Fruit fly (Drosophila melanogaster) whole organism, adult: ENCODE measurements around the gene Pp1-87B.

Experiments
- CG11617 ChIP-seq: fragments of 200-800 bp; sonication (Bioruptor generic); optimal IDR thresholded peaks from 2 replicates; lab custom pipeline; 2017; ENCODE audit warnings: mild to moderate bottlenecking, missing biosample characterization, missing genetic modification reagents, missing genetic modification characterization
- CG12768 ChIP-seq: fragments of 200-800 bp; sonication (Bioruptor generic); optimal IDR thresholded peaks from 2 replicates; lab custom pipeline; 2017; ENCODE audit warnings: missing biosample characterization, missing genetic modification characterization, mild to moderate bottlenecking, moderate library complexity, missing genetic modification reagents
- CG14711 ChIP-seq: fragments of 200-800 bp; sonication (Bioruptor generic); optimal IDR thresholded peaks from 2 replicates; lab custom pipeline; 2018; ENCODE audit warnings: missing biosample characterization, mild to moderate bottlenecking, missing genetic modification characterization, moderate library complexity
- CG1620 ChIP-seq: fragments of 200-800 bp; sonication (Bioruptor generic); optimal IDR thresholded peaks from 2 replicates; lab custom pipeline; 2016; ENCODE audit warnings: missing biosample characterization, missing genetic modification characterization
- CG33017 ChIP-seq: fragments of 200-800 bp; sonication (Bioruptor generic); optimal IDR thresholded peaks from 2 replicates; lab custom pipeline; 2018; ENCODE audit warnings: missing biosample characterization, mild to moderate bottlenecking, missing genetic modification characterization, moderate library complexity
- CG5204 ChIP-seq: fragments of 200-800 bp; sonication (Bioruptor generic); optimal IDR thresholded peaks from 2 replicates; lab custom pipeline; 2016; ENCODE audit warnings: missing biosample characterization, missing genetic modification characterization
- CG7101 ChIP-seq: fragments of 200-800 bp; sonication (Bioruptor generic); optimal IDR thresholded peaks from 2 replicates; lab custom pipeline; 2018; ENCODE audit warnings: missing biosample characterization, mild to moderate bottlenecking, missing genetic modification characterization, moderate library complexity
- Clk ChIP-seq: fragments of 200-800 bp; sonication (Bioruptor generic); optimal IDR thresholded peaks from 2 replicates; lab custom pipeline; 2017; ENCODE audit warnings: missing biosample characterization, missing genetic modification characterization
- Crg-1 ChIP-seq: fragments of 200-800 bp; sonication (Bioruptor generic); optimal IDR thresholded peaks from 2 replicates; lab custom pipeline; 2016; ENCODE audit warnings: missing biosample characterization, missing genetic modification characterization
- Hr96 ChIP-seq: fragments of 200-800 bp; sonication (Bioruptor generic); optimal IDR thresholded peaks from 2 replicates; lab custom pipeline; 2016; ENCODE audit warnings: missing biosample characterization, missing genetic modification characterization
- Mnt ChIP-seq: fragments of 200-800 bp; sonication (Bioruptor generic); optimal IDR thresholded peaks from 2 replicates; lab custom pipeline; 2016; ENCODE audit warnings: missing biosample characterization, mild to moderate bottlenecking, missing genetic modification characterization
- bab1 ChIP-seq: fragments of 200-800 bp; sonication (Bioruptor generic); optimal IDR thresholded peaks from 3 replicates; lab custom pipeline; 2019; ENCODE audit warnings: missing biosample characterization, mild to moderate bottlenecking, missing genetic modification characterization, moderate library complexity
- cic ChIP-seq: fragments of 200-800 bp; sonication (Bioruptor generic); optimal IDR thresholded peaks from 2 replicates; lab custom pipeline; 2017; ENCODE audit warnings: missing biosample characterization, mild to moderate bottlenecking, missing genetic modification characterization, moderate library complexity
- cnc ChIP-seq, 2 experiments: fragments of >200 bp; optimal IDR thresholded peaks; 2 replicates each; lab custom pipeline; 2017
- kay ChIP-seq: fragments of 200-800 bp; sonication (Bioruptor generic); peaks from one replicate; lab custom pipeline; 2016; ENCODE audit warnings: missing biosample characterization, missing genetic modification characterization, borderline replicate concordance
- ovo ChIP-seq: fragments of 200-800 bp; sonication (Bioruptor generic); optimal IDR thresholded peaks from 2 replicates; lab custom pipeline; 2016; ENCODE audit warnings: missing biosample characterization, missing genetic modification characterization
- pad ChIP-seq: fragments of 200-800 bp; sonication (Bioruptor generic); optimal IDR thresholded peaks from 3 replicates; lab custom pipeline; 2017; ENCODE audit warnings: missing biosample characterization, missing genetic modification characterization, mild to moderate bottlenecking, moderate library complexity, missing genetic modification reagents
- tj ChIP-seq: fragments of 200-800 bp; sonication (Bioruptor generic); optimal IDR thresholded peaks from 3 replicates; lab custom pipeline; 2017; ENCODE audit warnings: missing biosample characterization, mild to moderate bottlenecking, missing genetic modification characterization, moderate library complexity
- toe ChIP-seq: fragments of 200-800 bp; sonication (Bioruptor generic); optimal IDR thresholded peaks from 2 replicates; lab custom pipeline; 2016; ENCODE audit warnings: missing biosample characterization, missing genetic modification characterization

Gene Pp1-87B

DNA sequence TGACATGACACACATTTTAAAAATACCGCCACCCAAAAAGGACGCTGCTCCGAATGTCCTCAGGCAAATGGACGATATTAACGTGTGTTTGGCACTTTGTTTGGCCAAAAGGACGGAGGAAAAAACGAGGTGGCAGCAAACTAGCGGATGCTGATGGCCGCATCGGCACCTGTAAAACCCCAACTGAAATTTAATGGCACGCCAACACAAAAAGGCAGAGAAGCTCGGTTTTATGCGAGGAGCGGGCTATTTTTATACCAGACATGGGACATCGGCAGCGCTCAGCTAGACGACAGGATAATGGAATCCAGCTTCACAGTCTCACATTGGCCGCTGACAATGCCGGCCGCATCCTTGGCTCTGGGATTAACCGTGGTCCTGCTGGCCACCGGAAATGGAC is 39.8 kb downstream of the Pp1-87B start, which contains the start of gene Sol1:
Gene Sol1 (plus strand): TSS at position 301 of the 400 bp plus-strand sequence.
- TF ChIP-seq Hr96 (GFP tag; lab: Kevin White, UChicago) (no peak), Clk (GFP tag; lab: Kevin White, UChicago) (no peak), CG33017 (no peak), CG1620 (no peak), tj (GFP tag; lab: Kevin White, UChicago) (no peak)

DNA sequence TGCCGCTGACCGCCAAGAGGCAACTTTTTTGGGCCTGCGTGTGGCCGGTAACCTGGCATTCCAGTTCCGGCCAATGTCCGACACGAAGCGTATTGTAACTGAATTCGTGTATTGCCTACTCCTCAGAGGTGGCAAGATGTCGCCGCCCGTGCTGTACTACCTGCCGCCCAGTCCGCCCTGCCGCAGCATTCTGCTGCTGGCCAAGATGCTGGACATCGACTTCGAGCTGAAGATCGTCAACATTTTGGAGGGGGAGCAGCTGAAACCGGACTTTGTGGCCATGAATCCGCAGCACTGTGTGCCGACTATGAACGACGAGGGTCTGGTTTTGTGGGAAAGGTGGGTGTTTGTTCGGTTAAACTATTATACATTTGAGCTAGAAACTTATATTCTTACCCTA is 41.4 kb downstream of the Pp1-87B start:
- TF ChIP-seq Mnt (no peak), CG12768 (GFP tag; lab: Kevin White, UChicago) (no peak), Clk (GFP tag; lab: Kevin White, UChicago) (no peak)

- TF ChIP-seq bab1 (GFP tag; lab: Kevin White, UChicago) (peak; percentile 14), kay (GFP tag; lab: Kevin White, UChicago) (peak; percentile 95), pad (GFP tag; lab: Kevin White, UChicago) (no peak)
Measured at dm6 chr3R:12383784-12384183, 41.9 kb downstream of the Pp1-87B start.

dm6 chr3R:12383036-12383435 is 42.7 kb downstream of the Pp1-87B start, which contains the start of gene GstD11:
Gene GstD11 (plus strand): TSS chr3R:12383336.
- TF ChIP-seq cic (no peak), CG5204 (GFP tag; lab: Kevin White, UChicago) (no peak), pad (GFP tag; lab: Kevin White, UChicago) (no peak), CG14711 (tag; lab: Kevin White, UChicago) (no peak), tj (GFP tag; lab: Kevin White, UChicago) (no peak), CG7101 (no peak), Clk (GFP tag; lab: Kevin White, UChicago) (no peak), bab1 (GFP tag; lab: Kevin White, UChicago) (no peak), CG33017 (no peak), cnc (optimal IDR thresholded peaks at IDR 0.05; lab: Kevin White, UChicago) (no peak), Hr96 (GFP tag; lab: Kevin White, UChicago) (no peak), CG1620 (no peak), CG12768 (GFP tag; lab: Kevin White, UChicago) (no peak), toe (GFP tag; lab: Kevin White, UChicago) (no peak)

dm6 chr3R:12382563-12382962 is 43.2 kb downstream of the Pp1-87B start, which contains the start of gene CG10035:
Gene CG10035 (minus strand): TSS chr3R:12382691.
- TF ChIP-seq CG5204 (GFP tag; lab: Kevin White, UChicago): no peak

DNA sequence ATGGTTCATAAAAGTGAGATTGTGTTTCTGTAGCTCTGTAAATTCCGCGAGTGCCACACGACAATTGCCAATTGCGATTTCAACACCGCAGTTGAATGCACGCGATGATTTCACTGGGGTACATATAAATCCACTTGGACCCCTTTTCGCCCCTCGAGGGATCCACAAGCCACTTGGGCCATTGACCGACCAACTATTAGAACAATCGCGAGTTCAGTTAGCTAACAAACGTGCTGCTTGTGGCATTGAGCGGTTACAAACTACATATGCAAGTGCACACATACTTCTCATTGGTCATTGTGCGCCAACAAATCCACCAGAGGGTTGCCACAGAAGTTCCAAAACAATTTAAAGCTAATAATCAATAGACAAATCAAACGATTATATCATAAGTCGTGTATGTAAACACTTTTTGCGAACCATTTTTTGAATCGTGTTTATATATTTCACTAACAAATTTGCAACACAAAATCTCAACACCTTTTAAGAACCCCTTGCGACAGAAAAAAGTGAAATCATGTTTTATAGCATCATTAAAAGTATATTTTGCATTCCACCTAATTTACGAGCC is 44.5 kb downstream of the Pp1-87B start:
- no peak for TF ChIP-seq Hr96 (GFP tag; lab: Kevin White, UChicago)
- TF ChIP-seq CG5204 (GFP tag; lab: Kevin White, UChicago): no peak
- no peak for TF ChIP-seq cic
- peak; percentile 39 for TF ChIP-seq CG12768 (GFP tag; lab: Kevin White, UChicago)
- TF ChIP-seq CG11617 (GFP tag; lab: Kevin White, UChicago): no peak

DNA sequence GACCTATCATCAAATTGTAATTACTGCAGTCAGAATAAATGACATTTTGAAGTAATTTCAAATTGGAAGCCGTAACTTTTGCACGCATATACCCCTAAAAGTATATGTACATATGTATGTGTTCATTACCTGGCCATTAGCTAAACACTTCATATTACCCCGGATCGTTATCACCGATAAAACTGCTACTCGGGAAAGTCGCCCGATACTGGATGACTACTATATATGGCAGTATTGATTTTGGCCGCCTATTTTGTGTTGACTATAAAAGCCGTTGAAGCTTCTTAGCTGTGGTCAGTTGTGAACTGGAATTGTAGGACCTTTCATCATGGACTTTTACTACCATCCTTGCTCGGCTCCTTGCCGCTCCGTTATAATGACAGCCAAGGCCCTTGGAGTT is 46.0 kb downstream of the Pp1-87B start, which contains the start of gene GstD8:
Gene GstD8 (plus strand): TSS at position 301 of the 400 bp plus-strand sequence.
- TF ChIP-seq ovo (GFP tag; lab: Kevin White, UChicago) (no peak), CG5204 (GFP tag; lab: Kevin White, UChicago) (no peak), CG33017 (no peak)

dm6 chr3R:12379249-12379648 is 46.5 kb downstream of the Pp1-87B start:
- TF ChIP-seq CG14711 (tag; lab: Kevin White, UChicago): no peak
- TF ChIP-seq Hr96 (GFP tag; lab: Kevin White, UChicago): no peak
- TF ChIP-seq toe (GFP tag; lab: Kevin White, UChicago): no peak
- no peak for TF ChIP-seq CG1620
- no peak for TF ChIP-seq bab1 (GFP tag; lab: Kevin White, UChicago)

dm6 chr3R:12378200-12378599 is 47.5 kb downstream of the Pp1-87B start, which contains the start of gene GstD7:
Gene GstD7 (plus strand): TSS chr3R:12378500.
- TF ChIP-seq ovo (GFP tag; lab: Kevin White, UChicago) (no peak), Hr96 (GFP tag; lab: Kevin White, UChicago) (no peak), CG14711 (tag; lab: Kevin White, UChicago) (no peak), tj (GFP tag; lab: Kevin White, UChicago) (no peak), kay (GFP tag; lab: Kevin White, UChicago) (peak; percentile 18), CG5204 (GFP tag; lab: Kevin White, UChicago) (no peak), CG12768 (GFP tag; lab: Kevin White, UChicago) (no peak), Crg-1 (GFP tag; lab: Kevin White, UChicago) (no peak)
